Fruit fly (Drosophila melanogaster): ENCODE data around the gene RhoGDI.

RhoGDI gene

dm6 chr3L:19913328-19913936 lies 15.1 kb upstream of the RhoGDI start, which contains the start of gene Mtr3:
Mtr3 (minus strand) TSS chr3L:19913715.
- TF ChIP-seq psq (optimal IDR thresholded peaks at IDR 0.05) (no peak), Myc (optimal IDR thresholded peaks at IDR 0.05) (no peak), insv (optimal IDR thresholded peaks at IDR 0.05) (no peak), ttk (optimal IDR thresholded peaks at IDR 0.05) (no peak), Sin3A (optimal IDR thresholded peaks at IDR 0.05) (no peak), h (optimal IDR thresholded peaks at IDR 0.05) (no peak)

- TF ChIP-seq h (optimal IDR thresholded peaks at IDR 0.05): no peak
- TF ChIP-seq ttk (optimal IDR thresholded peaks at IDR 0.05): no peak
- TF ChIP-seq psq (optimal IDR thresholded peaks at IDR 0.05): no peak
- TF ChIP-seq Myc (optimal IDR thresholded peaks at IDR 0.05): no peak
- TF ChIP-seq Sin3A (optimal IDR thresholded peaks at IDR 0.05): no peak
- no peak for TF ChIP-seq insv (optimal IDR thresholded peaks at IDR 0.05)
Observed at dm6 chr3L:19914833-19915232, 13.7 kb upstream of the RhoGDI start, which contains the start of gene Rpn1. Rpn1 (plus strand) TSS chr3L:19915051.

dm6 chr3L:19919981-19920380 lies 8.6 kb upstream of the RhoGDI start:
- TF ChIP-seq Sin3A (optimal IDR thresholded peaks at IDR 0.05): no peak
- TF ChIP-seq psq (optimal IDR thresholded peaks at IDR 0.05): no peak
- no peak for TF ChIP-seq Myc (optimal IDR thresholded peaks at IDR 0.05)
- no peak for TF ChIP-seq insv (optimal IDR thresholded peaks at IDR 0.05)
- TF ChIP-seq ttk (optimal IDR thresholded peaks at IDR 0.05): no peak
- no peak for TF ChIP-seq h (optimal IDR thresholded peaks at IDR 0.05)

- no peak for TF ChIP-seq Myc (optimal IDR thresholded peaks at IDR 0.05)
- no peak for TF ChIP-seq Sin3A (optimal IDR thresholded peaks at IDR 0.05)
- no peak for TF ChIP-seq psq (optimal IDR thresholded peaks at IDR 0.05)
- TF ChIP-seq h (optimal IDR thresholded peaks at IDR 0.05): no peak
- TF ChIP-seq insv (optimal IDR thresholded peaks at IDR 0.05): no peak
- no peak for TF ChIP-seq ttk (optimal IDR thresholded peaks at IDR 0.05)
Observed at dm6 chr3L:19922833-19923745, 5.5 kb upstream of the RhoGDI start, which contains the start of gene Pfdn6. Pfdn6 (plus strand) TSS chr3L:19923671.

- TF ChIP-seq h (optimal IDR thresholded peaks at IDR 0.05) (no peak), Myc (optimal IDR thresholded peaks at IDR 0.05) (no peak), ttk (optimal IDR thresholded peaks at IDR 0.05) (no peak), Sin3A (optimal IDR thresholded peaks at IDR 0.05) (no peak), psq (optimal IDR thresholded peaks at IDR 0.05) (no peak), insv (optimal IDR thresholded peaks at IDR 0.05) (no peak)
Observed at dm6 chr3L:19924771-19925304, 3.7 kb upstream of the RhoGDI start, which contains the start of gene Grasp65. Grasp65 (plus strand) TSS chr3L:19924943.

- TF ChIP-seq Myc (optimal IDR thresholded peaks at IDR 0.05) (no peak), h (optimal IDR thresholded peaks at IDR 0.05) (no peak), Sin3A (optimal IDR thresholded peaks at IDR 0.05) (no peak), ttk (optimal IDR thresholded peaks at IDR 0.05) (no peak), psq (optimal IDR thresholded peaks at IDR 0.05) (no peak), insv (optimal IDR thresholded peaks at IDR 0.05) (no peak)
Observed at dm6 chr3L:19929051-19929718, 642 bp downstream of the RhoGDI start.

dm6 chr3L:19929719-19930334 lies 1.3 kb downstream of the RhoGDI start:
- no peak for TF ChIP-seq ttk (optimal IDR thresholded peaks at IDR 0.05)
- TF ChIP-seq h (optimal IDR thresholded peaks at IDR 0.05): no peak
- TF ChIP-seq psq (optimal IDR thresholded peaks at IDR 0.05): no peak
- no peak for TF ChIP-seq Myc (optimal IDR thresholded peaks at IDR 0.05)
- no peak for TF ChIP-seq insv (optimal IDR thresholded peaks at IDR 0.05)
- no peak for TF ChIP-seq Sin3A (optimal IDR thresholded peaks at IDR 0.05)

- TF ChIP-seq h (optimal IDR thresholded peaks at IDR 0.05) (no peak), ttk (optimal IDR thresholded peaks at IDR 0.05) (no peak)
Observed at dm6 chr3L:19931391-19931790, 2.8 kb downstream of the RhoGDI start, which contains the start of gene CG46462. CG46462 (plus strand) TSS chr3L:19931691.

dm6 chr3L:19932917-19933316 lies 4.4 kb downstream of the RhoGDI start:
- TF ChIP-seq Myc (optimal IDR thresholded peaks at IDR 0.05) (no peak), insv (optimal IDR thresholded peaks at IDR 0.05) (no peak), Sin3A (optimal IDR thresholded peaks at IDR 0.05) (no peak), h (optimal IDR thresholded peaks at IDR 0.05) (no peak), ttk (optimal IDR thresholded peaks at IDR 0.05) (no peak), psq (optimal IDR thresholded peaks at IDR 0.05) (no peak)

dm6 chr3L:19939024-19939423 lies 10.5 kb downstream of the RhoGDI start, which contains the start of gene Ac76E:
Ac76E (plus strand) TSS chr3L:19939287.
- no peak for TF ChIP-seq insv (optimal IDR thresholded peaks at IDR 0.05)

- TF ChIP-seq Sin3A (optimal IDR thresholded peaks at IDR 0.05) (no peak), Myc (optimal IDR thresholded peaks at IDR 0.05) (no peak), insv (optimal IDR thresholded peaks at IDR 0.05) (no peak), h (optimal IDR thresholded peaks at IDR 0.05) (no peak), psq (optimal IDR thresholded peaks at IDR 0.05) (no peak), ttk (optimal IDR thresholded peaks at IDR 0.05) (no peak)
Observed at dm6 chr3L:19940349-19940748, 11.8 kb downstream of the RhoGDI start.

All from Kc167 (cell line).